Worm (Caenorhabditis elegans): ENCODE results near the gene F38H4.3.
A peak's percentile ranks its signal among the peaks of the same experiment; 100 is the strongest.

The F38H4.3 gene

DNA sequence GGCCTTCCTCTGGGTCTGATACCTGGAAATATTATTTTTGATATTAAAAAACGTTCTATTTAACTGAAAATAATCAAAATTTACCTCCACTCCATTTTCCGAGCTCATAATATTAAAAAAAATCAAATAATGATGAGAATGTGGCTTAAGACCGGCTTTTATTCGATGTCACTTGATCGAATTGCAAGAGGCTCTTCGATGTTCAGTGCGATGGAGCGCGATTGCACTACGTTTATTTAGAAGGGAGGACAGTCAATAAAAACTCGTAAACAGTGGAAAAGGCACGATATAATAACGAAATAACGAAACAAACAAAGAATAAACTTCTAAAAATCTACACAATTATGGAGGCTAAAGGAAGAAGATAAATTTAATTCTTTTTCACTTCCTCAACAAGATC lies 12.6 kb downstream of the F38H4.3 start, which contains the start of gene tag-30 (continued):
- TF ChIP-seq nhr-41 (GFP tag; IDR thresholded peaks at IDR 0.05) (no peak), daf-8 (GFP tag; IDR thresholded peaks at IDR 0.05) (no peak), F26F4.8 (GFP tag; conservative IDR thresholded peaks at IDR 0.05) (no peak), nhr-10 (tag; optimal IDR thresholded peaks at IDR 0.05) (no peak), F37D6.2 (tag; optimal IDR thresholded peaks at IDR 0.05) (no peak), cey-2 (tag; optimal IDR thresholded peaks at IDR 0.05; ENCODE audit: borderline replicate concordance, insufficient read depth) (no peak), T20F7.1 (GFP tag; optimal IDR thresholded peaks at IDR 0.05) (no peak), lin-1 (GFP tag; IDR thresholded peaks at IDR 0.05) (no peak), lin-13 (GFP tag; optimal IDR thresholded peaks at IDR 0.05) (no peak), nhr-76 (tag; optimal IDR thresholded peaks at IDR 0.05) (no peak), mes-2 (tag; optimal IDR thresholded peaks at IDR 0.05; ENCODE audit: poor library complexity, severe bottlenecking) (peak; percentile 60)

DNA sequence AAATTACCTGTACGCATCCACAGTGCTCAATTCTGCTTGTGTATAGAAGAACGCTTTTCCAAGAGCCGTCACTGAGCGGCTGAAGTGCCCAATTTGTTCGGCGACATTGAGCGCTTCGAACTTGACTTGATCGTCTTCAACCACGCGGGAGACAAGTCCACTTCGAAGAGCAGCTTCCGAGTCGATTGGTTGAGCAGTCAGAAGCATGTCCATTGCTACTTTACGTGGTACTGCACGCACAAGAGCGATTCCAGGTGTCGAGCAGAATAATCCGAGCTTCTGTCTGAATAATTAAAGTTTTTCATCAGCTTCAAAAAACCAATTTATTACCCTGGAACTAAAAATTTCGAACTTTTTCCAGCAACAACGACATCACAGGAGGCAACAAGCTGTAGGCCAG lies 13.2 kb downstream of the F38H4.3 start:
- TF ChIP-seq unc-62 (GFP tag; optimal IDR thresholded peaks at IDR 0.05 in 1 of 2) = peak in 1 of 2 experiments; percentile 92
- no peak for TF ChIP-seq unc-62 (tag; optimal IDR thresholded peaks at IDR 0.05)
- no peak for TF ChIP-seq Y48G9A.11 (GFP tag; IDR thresholded peaks at IDR 0.05)

DNA sequence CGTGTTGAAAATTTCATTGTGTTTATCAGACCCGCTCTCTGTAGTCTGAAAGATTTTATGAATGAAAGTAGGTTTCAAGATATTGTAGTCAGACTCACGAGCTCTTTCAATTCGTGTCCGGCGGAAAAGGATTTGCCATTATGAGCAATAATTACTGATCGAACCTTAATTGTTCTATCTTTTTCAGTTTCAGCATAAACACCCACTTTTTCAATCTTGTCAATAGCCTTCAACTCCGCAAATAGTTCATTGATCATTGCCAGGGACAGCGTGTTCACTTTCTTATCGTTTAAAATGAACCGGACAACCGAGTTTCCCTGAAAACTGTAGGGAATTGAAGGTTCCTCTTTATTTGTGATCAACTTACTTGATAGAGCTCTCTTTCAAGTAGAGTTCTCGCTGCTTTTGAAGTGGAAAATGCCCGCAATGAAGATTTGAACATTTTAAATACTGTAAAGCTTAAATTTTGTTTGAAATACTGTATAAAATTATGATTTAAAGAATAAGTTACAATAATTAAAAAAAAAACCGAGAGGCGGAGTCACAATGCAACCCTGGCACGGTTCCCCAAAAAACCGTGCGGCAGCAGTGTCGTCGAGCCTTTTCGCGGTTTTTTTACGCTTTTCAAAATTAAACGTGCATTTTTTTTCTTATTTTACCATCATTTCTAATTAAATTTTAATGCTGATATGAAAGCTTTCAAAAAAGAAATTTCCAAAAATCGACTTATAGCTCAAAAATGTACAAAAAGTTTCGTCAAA lies 13.9 kb downstream of the F38H4.3 start, which contains the start of gene ech-2:
TSS of gene ech-2 (minus strand) at position 452 of the 761 bp plus-strand sequence.
- TF ChIP-seq nhr-237 (tag; optimal IDR thresholded peaks at IDR 0.05) = no peak
- TF ChIP-seq rbr-2 (tag; optimal IDR thresholded peaks at IDR 0.05) = peak; percentile 2
- no peak for TF ChIP-seq zfp-2 (tag; optimal IDR thresholded peaks at IDR 0.05)
- no peak for TF ChIP-seq lin-29 (GFP tag; IDR thresholded peaks at IDR 0.05)
- no peak for TF ChIP-seq nhr-11 (tag; optimal IDR thresholded peaks at IDR 0.05)
- TF ChIP-seq daf-19 (GFP tag; conservative IDR thresholded peaks at IDR 0.05) = no peak
- TF ChIP-seq dmd-8 (GFP tag; IDR thresholded peaks at IDR 0.05) = no peak
- no peak for TF ChIP-seq unc-39 (tag; optimal IDR thresholded peaks at IDR 0.05)
- TF ChIP-seq lin-38 (GFP tag; IDR thresholded peaks at IDR 0.05) = peak; percentile 58
- TF ChIP-seq nhr-10 (tag; optimal IDR thresholded peaks at IDR 0.05) = no peak
- no peak for TF ChIP-seq fkh-10 (GFP tag; optimal IDR thresholded peaks at IDR 0.05)
- peak in 1 of 2 experiments; percentile 43 for TF ChIP-seq lsy-2 (tag; optimal IDR thresholded peaks at IDR 0.05)
- no peak for TF ChIP-seq T26A8.4 (GFP tag; IDR thresholded peaks at IDR 0.05)
- TF ChIP-seq nhr-25 (tag; optimal IDR thresholded peaks at IDR 0.05; ENCODE audit: borderline replicate concordance, insufficient read depth) = no peak
- no peak for TF ChIP-seq R02D3.7 (tag; optimal IDR thresholded peaks at IDR 0.05)
- TF ChIP-seq zfp-3 (GFP tag; conservative IDR thresholded peaks at IDR 0.05) = no peak
- TF ChIP-seq mxl-2 (GFP tag; conservative IDR thresholded peaks at IDR 0.05) = no peak
- no peak for TF ChIP-seq ZK546.5 (tag; optimal IDR thresholded peaks at IDR 0.05)
- no peak for TF ChIP-seq ceh-32 (tag; optimal IDR thresholded peaks at IDR 0.05; ENCODE audit: poor library complexity)
- no peak for TF ChIP-seq aly-2 (tag; optimal IDR thresholded peaks at IDR 0.05)
- no peak for TF ChIP-seq ceh-28 (tag; optimal IDR thresholded peaks at IDR 0.05)
- no peak for TF ChIP-seq ces-1 (GFP tag; optimal IDR thresholded peaks at IDR 0.05)
- no peak for TF ChIP-seq spr-3 (GFP tag; optimal IDR thresholded peaks at IDR 0.05)
- TF ChIP-seq mes-2 (tag; optimal IDR thresholded peaks at IDR 0.05; ENCODE audit: poor library complexity, severe bottlenecking) = peak; percentile 69
- TF ChIP-seq nhr-28 (tag; optimal IDR thresholded peaks at IDR 0.05) = no peak
- no peak for TF ChIP-seq duxl-1 (tag; optimal IDR thresholded peaks at IDR 0.05; ENCODE audit: poor library complexity)
- no peak for TF ChIP-seq Y105C5A.15 (GFP tag; IDR thresholded peaks at IDR 0.05)
- TF ChIP-seq arid-1 (GFP tag; conservative IDR thresholded peaks at IDR 0.05) = no peak
- peak; percentile 29 for TF ChIP-seq mep-1 (tag; optimal IDR thresholded peaks at IDR 0.05)
- TF ChIP-seq F26F4.8 (GFP tag; conservative IDR thresholded peaks at IDR 0.05) = no peak
- TF ChIP-seq F44E2.7 (GFP tag; IDR thresholded peaks at IDR 0.05) = no peak
- no peak for TF ChIP-seq zag-1 (tag; optimal IDR thresholded peaks at IDR 0.05)
- TF ChIP-seq ctbp-1 (GFP tag; IDR thresholded peaks at IDR 0.05) = no peak
- no peak for TF ChIP-seq dmd-6 (GFP tag; IDR thresholded peaks at IDR 0.05)
- no peak for TF ChIP-seq ZK337.2 (GFP tag; IDR thresholded peaks at IDR 0.05)
- TF ChIP-seq T20F7.1 (GFP tag; optimal IDR thresholded peaks at IDR 0.05) = no peak
- no peak for TF ChIP-seq lin-15B (tag; optimal IDR thresholded peaks at IDR 0.05)

All from whole organism, L4 larva.